Worm (Caenorhabditis elegans): ENCODE results near the gene R03C1.1.

- TF ChIP-seq F44E2.7 (GFP tag; IDR thresholded peaks at IDR 0.05) = no peak
- no peak for TF ChIP-seq pha-4 (GFP tag; IDR thresholded peaks at IDR 0.05)
- no peak for TF ChIP-seq pha-4 (tag; optimal IDR thresholded peaks at IDR 0.05)
- TF ChIP-seq cey-2 (tag; optimal IDR thresholded peaks at IDR 0.05; ENCODE audit: borderline replicate concordance, insufficient read depth) = no peak
- TF ChIP-seq unc-130 (GFP tag; optimal IDR thresholded peaks at IDR 0.05) = no peak
- TF ChIP-seq snpc-4 (tag; optimal IDR thresholded peaks at IDR 0.05) = no peak
- TF ChIP-seq hlh-30 (tag; optimal IDR thresholded peaks at IDR 0.05; ENCODE audit: insufficient read depth) = no peak
- TF ChIP-seq nhr-28 (tag; optimal IDR thresholded peaks at IDR 0.05) = no peak
Measured at ce11 chrII:14866668-14867067, 43.5 kb downstream of the R03C1.1 start, which contains the start of gene gpx-2.
